Fruit fly (Drosophila melanogaster) whole organism, embryonic: ENCODE results near the gene Ir64a.
A peak's percentile ranks its signal among the peaks of the same experiment; 100 is the strongest.

Source experiments
- Antp ChIP-seq: fragments of 200-800 bp; sonication (Bioruptor generic); optimal IDR thresholded peaks from 3 replicates; lab custom pipeline; 2016; ENCODE audit warnings: missing biosample characterization, missing genetic modification characterization
- C15 ChIP-seq: fragments of 200-800 bp; sonication (Bioruptor generic); IDR thresholded peaks from 3 replicates; pipeline ENCODE4 v1.3.6; 2022; ENCODE audit warnings: missing biosample characterization, missing genetic modification characterization
- CG10654 ChIP-seq: fragments of 200-800 bp; sonication (Bioruptor generic); optimal IDR thresholded peaks from 2 replicates; lab custom pipeline; 2016; ENCODE audit warnings: missing biosample characterization, missing genetic modification characterization
- CG11247 ChIP-seq: fragments of 200-800 bp; sonication (Bioruptor generic); IDR thresholded peaks from 2 replicates; pipeline ENCODE4 v1.3.6; 2022; ENCODE audit warnings: missing biosample characterization, missing genetic modification characterization
- CG12744 ChIP-seq: fragments of 200-800 bp; sonication (Bioruptor generic); optimal IDR thresholded peaks from 2 replicates; lab custom pipeline; 2016; ENCODE audit warnings: missing biosample characterization, missing genetic modification characterization
- CG14710 ChIP-seq: fragments of 200-800 bp; sonication (Bioruptor generic); optimal IDR thresholded peaks from 3 replicates; lab custom pipeline; 2019; ENCODE audit warnings: missing biosample characterization, mild to moderate bottlenecking, missing genetic modification characterization, moderate library complexity
- CG15073 ChIP-seq: fragments of 200-800 bp; sonication (Bioruptor generic); optimal IDR thresholded peaks from 2 replicates; lab custom pipeline; 2016; ENCODE audit warnings: missing biosample characterization, missing genetic modification characterization
- CG15269 ChIP-seq: fragments of 200-800 bp; sonication (Bioruptor generic); optimal IDR thresholded peaks from 2 replicates; lab custom pipeline; 2018; ENCODE audit warnings: missing biosample characterization, mild to moderate bottlenecking, missing genetic modification characterization, moderate library complexity
- CG15514 ChIP-seq: fragments of 200-800 bp; sonication (Bioruptor generic); optimal IDR thresholded peaks from 3 replicates; lab custom pipeline; 2017; ENCODE audit warnings: missing biosample characterization, missing genetic modification characterization, mild to moderate bottlenecking, moderate library complexity, missing genetic modification reagents
- CG15696 ChIP-seq: fragments of 200-800 bp; sonication (Bioruptor generic); optimal IDR thresholded peaks from 2 replicates; lab custom pipeline; 2019; ENCODE audit warnings: missing biosample characterization, mild to moderate bottlenecking, missing genetic modification characterization, moderate library complexity
- CG17829 ChIP-seq: fragments of 200-800 bp; optimal IDR thresholded peaks from 2 replicates; lab custom pipeline; 2019; ENCODE audit warnings: missing biosample characterization, mild to moderate bottlenecking, missing genetic modification characterization, moderate library complexity
- CG18599 ChIP-seq: fragments of 200-800 bp; sonication (Bioruptor generic); optimal IDR thresholded peaks from 3 replicates; lab custom pipeline; 2017; ENCODE audit warnings: missing biosample characterization, missing genetic modification characterization, mild to moderate bottlenecking, moderate library complexity, missing genetic modification reagents
- CG2202 ChIP-seq: fragments of 200-800 bp; sonication (Bioruptor generic); optimal IDR thresholded peaks from 2 replicates; lab custom pipeline; 2018; ENCODE audit warnings: missing biosample characterization, mild to moderate bottlenecking, missing genetic modification characterization
- CG2712 ChIP-seq: fragments of 200-800 bp; optimal IDR thresholded peaks from 3 replicates; lab custom pipeline; 2019; ENCODE audit warnings: missing biosample characterization, mild to moderate bottlenecking, missing genetic modification characterization, moderate library complexity
- CG30431 ChIP-seq: fragments of 200-800 bp; sonication (Bioruptor generic); optimal IDR thresholded peaks from 2 replicates; lab custom pipeline; 2017; ENCODE audit warnings: missing biosample characterization, missing genetic modification characterization
- CG31441 ChIP-seq: fragments of 200-800 bp; sonication (Bioruptor generic); IDR thresholded peaks from 2 replicates; pipeline ENCODE4 v1.3.6; 2022; ENCODE audit warnings: missing biosample characterization, missing genetic modification characterization
- CG6654 ChIP-seq: fragments of 200-800 bp; sonication (Bioruptor generic); optimal IDR thresholded peaks from 2 replicates; lab custom pipeline; 2017; ENCODE audit warnings: missing biosample characterization, mild to moderate bottlenecking, missing genetic modification characterization
- CG6813 ChIP-seq: fragments of 200-800 bp; sonication (Bioruptor generic); optimal IDR thresholded peaks from 2 replicates; lab custom pipeline; 2017; ENCODE audit warnings: missing biosample characterization, missing genetic modification characterization, mild to moderate bottlenecking, moderate library complexity, missing genetic modification reagents
- CG7357 ChIP-seq: fragments of 200-800 bp; sonication (Bioruptor generic); IDR thresholded peaks from 3 replicates; pipeline ENCODE4 v1.3.6; 2022; ENCODE audit warnings: missing biosample characterization, missing genetic modification characterization
- CG9727 ChIP-seq: fragments of 200-800 bp; sonication (Bioruptor generic); optimal IDR thresholded peaks from 3 replicates; lab custom pipeline; 2017; ENCODE audit warnings: missing biosample characterization, mild to moderate bottlenecking, missing genetic modification characterization
- CG9797 ChIP-seq: fragments of 200-800 bp; sonication (Bioruptor generic); optimal IDR thresholded peaks from 3 replicates; lab custom pipeline; 2018; ENCODE audit warnings: missing biosample characterization, mild to moderate bottlenecking, missing genetic modification characterization
- E2f1 ChIP-seq: fragments of 200-800 bp; sonication (Bioruptor generic); IDR thresholded peaks from 2 replicates; pipeline ENCODE4 v1.3.6; 2022; ENCODE audit warnings: missing biosample characterization, missing genetic modification characterization
- Fer3 ChIP-seq: fragments of 200-800 bp; sonication (Bioruptor generic); optimal IDR thresholded peaks from 2 replicates; lab custom pipeline; 2018; ENCODE audit warnings: missing biosample characterization, mild to moderate bottlenecking, missing genetic modification characterization, moderate library complexity
- Hr78 ChIP-seq, 2 experiments: fragments of 200-800 bp in 1 of 2; fragments of >200 bp in 1 of 2; sonication (Bioruptor generic) in 1 of 2; optimal IDR thresholded peaks; 2 replicates each; lab custom pipeline; 2017 to 2019; ENCODE audit warnings: missing biosample characterization in 2 of 2, missing genetic modification characterization in 2 of 2, mild to moderate bottlenecking in 1 of 2, moderate library complexity in 1 of 2
- Lhr ChIP-seq: fragments of 200-800 bp; sonication (Bioruptor generic); optimal IDR thresholded peaks from 3 replicates; lab custom pipeline; 2017; ENCODE audit warnings: mild to moderate bottlenecking, missing biosample characterization, missing genetic modification reagents, missing genetic modification characterization
- MTF-1 ChIP-seq: fragments of 200-800 bp; sonication (Bioruptor generic); optimal IDR thresholded peaks from 2 replicates; lab custom pipeline; 2018; ENCODE audit warnings: missing biosample characterization, mild to moderate bottlenecking, missing genetic modification characterization, borderline replicate concordance
- Sry-β ChIP-seq: fragments of 200-800 bp; sonication (Bioruptor generic); optimal IDR thresholded peaks from 2 replicates; lab custom pipeline; 2018; ENCODE audit warnings: missing biosample characterization, mild to moderate bottlenecking, missing genetic modification characterization, moderate library complexity
- ac ChIP-seq: fragments of 200-800 bp; sonication (Bioruptor generic); optimal IDR thresholded peaks from 3 replicates; lab custom pipeline; 2017; ENCODE audit warnings: missing biosample characterization, mild to moderate bottlenecking, missing genetic modification characterization
- ara ChIP-seq: fragments of 200-800 bp; sonication (Bioruptor generic); IDR thresholded peaks from 2 replicates; pipeline ENCODE4 v1.3.6; 2022; ENCODE audit warnings: missing biosample characterization, missing genetic modification characterization
- ash1 ChIP-seq: fragments of 200-800 bp; sonication (Bioruptor generic); optimal IDR thresholded peaks from 2 replicates; lab custom pipeline; 2018; ENCODE audit warnings: missing biosample characterization, mild to moderate bottlenecking, missing genetic modification characterization
- ato ChIP-seq: fragments of 200-800 bp; sonication (Bioruptor generic); IDR thresholded peaks from 2 replicates; pipeline ENCODE4 v1.3.6; 2022; ENCODE audit warnings: missing biosample characterization, missing genetic modification characterization; ENCODE audit not compliant: partially characterized antibody
- ems ChIP-seq: fragments of 200-800 bp; sonication (Bioruptor generic); optimal IDR thresholded peaks from 3 replicates; lab custom pipeline; 2016; ENCODE audit warnings: missing biosample characterization, missing genetic modification characterization
- eyg ChIP-seq: fragments of 200-800 bp; sonication (Bioruptor generic); optimal IDR thresholded peaks from 3 replicates; lab custom pipeline; 2016; ENCODE audit warnings: missing biosample characterization, missing genetic modification characterization
- fd102C ChIP-seq: fragments of 200-800 bp; sonication (Bioruptor generic); optimal IDR thresholded peaks from 2 replicates; lab custom pipeline; 2018; ENCODE audit warnings: missing biosample characterization, mild to moderate bottlenecking, missing genetic modification characterization, moderate library complexity
- gem ChIP-seq: fragments of 200-800 bp; sonication (Bioruptor generic); optimal IDR thresholded peaks from 2 replicates; lab custom pipeline; 2019; ENCODE audit warnings: missing biosample characterization, mild to moderate bottlenecking, missing genetic modification characterization, moderate library complexity
- hbn ChIP-seq: fragments of 200-800 bp; sonication (Bioruptor generic); IDR thresholded peaks from 2 replicates; pipeline ENCODE4 v1.3.6; 2022; ENCODE audit warnings: missing biosample characterization, missing genetic modification characterization; ENCODE audit not compliant: partially characterized antibody
- lbe ChIP-seq: fragments of 200-800 bp; sonication (Bioruptor generic); optimal IDR thresholded peaks from 2 replicates; lab custom pipeline; 2016; ENCODE audit warnings: missing biosample characterization, mild to moderate bottlenecking, missing genetic modification characterization
- lmd ChIP-seq: fragments of 200-800 bp; sonication (Bioruptor generic); IDR thresholded peaks from 2 replicates; pipeline ENCODE4 v1.3.6; 2022; ENCODE audit warnings: missing biosample characterization, missing genetic modification characterization
- mam ChIP-seq: fragments of 200-800 bp; sonication (Bioruptor generic); optimal IDR thresholded peaks from 3 replicates; lab custom pipeline; 2016; ENCODE audit warnings: missing biosample characterization, missing genetic modification characterization
- nerfin-2 ChIP-seq: fragments of 200-800 bp; sonication (Bioruptor generic); IDR thresholded peaks from 2 replicates; pipeline ENCODE4 v1.3.6; 2022; ENCODE audit warnings: missing biosample characterization, missing genetic modification characterization; ENCODE audit not compliant: partially characterized antibody
- nmo ChIP-seq: fragments of 200-800 bp; sonication (Bioruptor generic); optimal IDR thresholded peaks from 2 replicates; lab custom pipeline; 2018; ENCODE audit warnings: missing biosample characterization, mild to moderate bottlenecking, missing genetic modification characterization, moderate library complexity
- nom ChIP-seq: fragments of 200-800 bp; sonication (Bioruptor generic); optimal IDR thresholded peaks from 2 replicates; lab custom pipeline; 2017; ENCODE audit warnings: missing biosample characterization, missing genetic modification characterization, mild to moderate bottlenecking, moderate library complexity, missing genetic modification reagents
- scrt ChIP-seq: fragments of 200-800 bp; sonication (Bioruptor generic); optimal IDR thresholded peaks from 2 replicates; lab custom pipeline; 2018; ENCODE audit warnings: missing biosample characterization, mild to moderate bottlenecking, missing genetic modification characterization, moderate library complexity
- sens ChIP-seq: fragments of 200-800 bp; sonication (Bioruptor generic); peaks from one replicate; lab custom pipeline; 2016; ENCODE audit warnings: missing biosample characterization, missing genetic modification characterization
- sqz ChIP-seq: fragments of 200-800 bp; sonication (Bioruptor generic); optimal IDR thresholded peaks from 3 replicates; lab custom pipeline; 2018; ENCODE audit warnings: missing biosample characterization, mild to moderate bottlenecking, missing genetic modification characterization
- tin ChIP-seq: fragments of 200-800 bp; sonication (Bioruptor generic); optimal IDR thresholded peaks from 3 replicates; lab custom pipeline; 2016; ENCODE audit warnings: missing biosample characterization, missing genetic modification characterization
- unpg ChIP-seq: fragments of 200-800 bp; sonication (Bioruptor generic); optimal IDR thresholded peaks from 3 replicates; lab custom pipeline; 2018; ENCODE audit warnings: missing biosample characterization, mild to moderate bottlenecking, missing genetic modification characterization, moderate library complexity
- usp ChIP-seq: fragments of >200 bp; optimal IDR thresholded peaks from 2 replicates; lab custom pipeline; 2017; ENCODE audit warnings: missing biosample characterization, missing genetic modification characterization
- vnd ChIP-seq: fragments of 200-800 bp; sonication (Bioruptor generic); IDR thresholded peaks from 3 replicates; pipeline ENCODE4 v1.3.6; 2022; ENCODE audit warnings: missing biosample characterization, missing genetic modification characterization; ENCODE audit not compliant: partially characterized antibody

Gene Ir64a

DNA sequence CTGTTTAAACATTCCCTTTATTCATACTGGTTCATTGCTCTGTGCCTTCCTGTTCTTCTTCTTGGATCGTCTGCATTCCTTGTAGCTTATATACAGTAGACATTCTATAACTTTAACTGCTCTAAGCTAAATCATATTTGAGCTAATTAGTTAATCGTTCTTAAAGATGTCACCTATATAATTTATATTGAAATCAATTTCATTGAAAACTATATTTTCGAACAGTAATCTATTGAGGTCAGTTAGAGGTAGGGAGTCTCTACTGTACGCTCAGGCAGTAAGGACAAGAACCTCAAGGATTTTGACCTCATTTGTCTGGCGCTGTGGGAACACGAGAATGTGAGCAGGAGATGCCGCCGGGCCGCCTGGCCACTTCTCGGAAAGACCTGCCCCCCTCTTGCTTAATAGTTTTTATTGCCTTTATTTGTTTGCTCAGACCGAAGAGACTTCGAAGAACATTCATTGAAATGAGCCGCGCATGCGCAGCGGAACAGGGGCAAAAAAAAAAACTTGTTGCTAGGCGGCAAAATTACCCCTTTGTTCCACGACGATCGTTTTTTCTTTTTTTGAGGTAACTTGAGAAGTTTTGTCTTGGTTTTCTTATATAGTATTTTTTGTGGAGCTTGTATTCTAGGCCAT, 29.8 kb downstream of the Ir64a start (continued):
- peak; percentile 71 for TF ChIP-seq CG14710
- TF ChIP-seq CG2202 (tag; lab: Kevin White, UChicago), result peak; percentile 1
- TF ChIP-seq lbe (GFP tag; lab: Kevin White, UChicago), result peak; percentile 19
- no peak for TF ChIP-seq C15 (GFP tag; lab: Robert Waterston, UW)
- TF ChIP-seq CG2712 (tag; lab: Kevin White, UChicago), result peak; percentile 83
- no peak for TF ChIP-seq usp (GFP tag; lab: Kevin White, UChicago)
- TF ChIP-seq sens (GFP tag; lab: Kevin White, UChicago), result peak; percentile 95
- no peak for TF ChIP-seq Lhr
- no peak for TF ChIP-seq scrt (GFP tag; lab: Kevin White, UChicago)
- TF ChIP-seq ash1 (GFP tag; lab: Kevin White, UChicago), result no peak
- TF ChIP-seq CG11247 (GFP tag; lab: Robert Waterston, UW), result no peak
- TF ChIP-seq CG30431 (GFP tag; lab: Kevin White, UChicago), result peak; percentile 8
- TF ChIP-seq CG9727 (GFP tag; lab: Kevin White, UChicago), result peak; percentile 55
- peak; percentile 38 for TF ChIP-seq unpg
- TF ChIP-seq Antp (GFP tag; lab: Kevin White, UChicago), result no peak
- TF ChIP-seq CG17829 (tag; lab: Kevin White, UChicago), result peak; percentile 76
- peak; percentile 42; the same call in 1 of the 2 replicates for TF ChIP-seq lmd (GFP tag; lab: Robert Waterston, UW)
- TF ChIP-seq gem (tag; lab: Kevin White, UChicago), result peak; percentile 60
- peak; percentile 18 for TF ChIP-seq CG6813 (GFP tag; lab: Kevin White, UChicago)
- TF ChIP-seq CG9797 (GFP tag; lab: Kevin White, UChicago), result no peak
- TF ChIP-seq CG15514 (GFP tag; lab: Kevin White, UChicago), result no peak
- TF ChIP-seq CG15696 (tag; lab: Kevin White, UChicago), result peak; percentile 97
- TF ChIP-seq tin (GFP tag; lab: Kevin White, UChicago), result peak; percentile 48
- peak; percentile 63 for TF ChIP-seq CG31441 (GFP tag; lab: Robert Waterston, UW)
- peak; percentile 46 for TF ChIP-seq nmo (GFP tag; lab: Kevin White, UChicago)
- no peak for TF ChIP-seq MTF-1 (GFP tag; lab: Kevin White, UChicago)
- peak; percentile 23 for TF ChIP-seq ac (GFP tag; lab: Kevin White, UChicago)
- no peak for TF ChIP-seq CG7357
- TF ChIP-seq E2f1 (GFP tag; lab: Robert Waterston, UW), result no peak
- TF ChIP-seq Hr78 (GFP tag; optimal IDR thresholded peaks at IDR 0.05; lab: Kevin White, UChicago), result no peak
- TF ChIP-seq nerfin-2 (GFP tag; lab: Robert Waterston, UW), result no peak
- TF ChIP-seq CG18599, result peak; percentile 14
- TF ChIP-seq ato (GFP tag; lab: Robert Waterston, UW), result no peak
- TF ChIP-seq mam (GFP tag; lab: Kevin White, UChicago), result no peak
- peak; percentile 76 for TF ChIP-seq sqz (GFP tag; lab: Kevin White, UChicago)
- no peak for TF ChIP-seq ems (GFP tag; lab: Kevin White, UChicago)
- no peak for TF ChIP-seq Sry-β (GFP tag; lab: Kevin White, UChicago)
- no peak for TF ChIP-seq CG15073 (GFP tag; lab: Kevin White, UChicago)
- no peak for TF ChIP-seq hbn
- TF ChIP-seq nom, result peak; percentile 91
- TF ChIP-seq ara, result peak; percentile 47; the same call in 1 of the 2 replicates
- TF ChIP-seq CG6654, result no peak
- no peak for TF ChIP-seq CG15269 (tag; lab: Kevin White, UChicago)
- TF ChIP-seq CG12744 (GFP tag; lab: Kevin White, UChicago), result no peak
- TF ChIP-seq fd102C (GFP tag; lab: Kevin White, UChicago), result peak; percentile 73
- peak; percentile 1 for TF ChIP-seq Fer3 (tag; lab: Kevin White, UChicago)
- TF ChIP-seq eyg (GFP tag; lab: Kevin White, UChicago), result no peak
- no peak for TF ChIP-seq vnd (GFP tag; lab: Robert Waterston, UW)
- no peak for TF ChIP-seq CG10654 (GFP tag; lab: Kevin White, UChicago)
